Worm (Caenorhabditis elegans) whole organism, midembryonic: ENCODE measurements around the gene Y94H6A.12.

Experiments used
- T22C8.4 ChIP-seq: fragments of 200-800 bp; sonication (Bioruptor generic); IDR thresholded peaks from 2 replicates; pipeline ENCODE4 v1.3.6; 2022; ENCODE audit warnings: missing genetic modification characterization, missing compliant biosample characterization
- cog-1 ChIP-seq: sonication (generic microtip); optimal IDR thresholded peaks from 2 replicates; lab custom pipeline; 2016; ENCODE audit warnings: missing genetic modification characterization, missing compliant biosample characterization
- flt-1 ChIP-seq: fragments of 200-800 bp; sonication (Bioruptor generic); IDR thresholded peaks from 2 replicates; pipeline ENCODE4 v1.3.6; 2022; ENCODE audit warnings: missing genetic modification characterization, missing compliant biosample characterization
- klf-2 ChIP-seq: fragments of 200-800 bp; sonication (Bioruptor generic); conservative IDR thresholded peaks from 2 replicates; pipeline ENCODE4 v1.3.6; 2022; ENCODE audit warnings: missing genetic modification reagents, missing genetic modification characterization, missing compliant biosample characterization
- med-1 ChIP-seq: sonication (generic microtip); optimal IDR thresholded peaks from 2 replicates; lab custom pipeline; 2017; ENCODE audit warnings: missing genetic modification characterization, mild to moderate bottlenecking, missing compliant biosample characterization, antibody characterized with exemption, missing genetic modification reagents; ENCODE audit not compliant: insufficient read depth
- ref-1 ChIP-seq: fragments of 200-800 bp; sonication (Bioruptor generic); conservative IDR thresholded peaks from 2 replicates; pipeline ENCODE4 v1.3.6; 2022; ENCODE audit warnings: missing genetic modification reagents, missing genetic modification characterization, missing compliant biosample characterization
- tab-1 ChIP-seq: fragments of 200-800 bp; sonication (Bioruptor generic); IDR thresholded peaks from 2 replicates; pipeline ENCODE4 v1.3.6; 2022; ENCODE audit warnings: missing genetic modification characterization, missing compliant biosample characterization
- ztf-23 ChIP-seq: fragments of 200-800 bp; sonication (Bioruptor generic); IDR thresholded peaks from 2 replicates; pipeline ENCODE4 v1.3.6; 2022; ENCODE audit warnings: missing genetic modification reagents, missing genetic modification characterization, missing compliant biosample characterization
- ztf-29 ChIP-seq: fragments of 200-800 bp; sonication (Bioruptor generic); IDR thresholded peaks from 2 replicates; pipeline ENCODE4 v1.3.6; 2022; ENCODE audit warnings: missing genetic modification reagents, missing genetic modification characterization, missing compliant biosample characterization

Y94H6A.12 gene

ce11 chrIV:2712935-2713334 lies at the start of gene Y94H6A.12:
Y94H6A.12 (minus strand) TSS chrIV:2713035.
- no peak for TF ChIP-seq tab-1 (GFP tag; lab: Robert Waterston, UW)
- no peak for TF ChIP-seq ref-1 (GFP tag; lab: Robert Waterston, UW)
- no peak for TF ChIP-seq flt-1 (GFP tag; lab: Robert Waterston, UW)
- TF ChIP-seq klf-2: no peak
- no peak for TF ChIP-seq T22C8.4 (GFP tag; lab: Robert Waterston, UW)

DNA sequence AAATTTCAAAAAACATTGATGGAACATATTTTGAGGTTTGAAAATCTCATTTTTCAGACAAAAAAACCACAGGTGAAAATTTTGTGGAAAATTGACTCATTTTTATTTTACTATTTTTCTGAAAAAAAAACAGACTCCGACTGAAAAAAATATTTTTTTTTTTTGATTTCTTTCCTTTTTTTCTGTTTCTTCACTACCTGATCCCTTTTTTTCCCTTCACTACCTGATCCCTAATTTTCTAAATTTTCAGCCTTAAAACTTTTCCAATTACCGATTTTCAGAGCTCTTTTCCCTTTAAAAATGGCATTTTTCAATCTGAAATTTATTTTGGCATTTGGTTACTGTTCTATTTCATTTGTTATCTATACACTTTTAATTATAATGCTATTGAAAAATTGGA lies 49.5 kb upstream of the Y94H6A.12 start, which contains the start of gene Y54G2A.77:
Gene Y54G2A.77, plus strand, starts transcription at position 301 of the 400 bp plus-strand sequence.
- TF ChIP-seq med-1 (GFP tag; lab: Kevin White, UChicago) (no peak), tab-1 (GFP tag; lab: Robert Waterston, UW) (no peak), ref-1 (GFP tag; lab: Robert Waterston, UW) (no peak), ztf-29 (GFP tag; lab: Robert Waterston, UW) (no peak), flt-1 (GFP tag; lab: Robert Waterston, UW) (no peak), T22C8.4 (GFP tag; lab: Robert Waterston, UW) (no peak), klf-2 (no peak), cog-1 (tag; lab: Kevin White, UChicago) (no peak), ztf-23 (GFP tag; lab: Robert Waterston, UW) (no peak)

DNA sequence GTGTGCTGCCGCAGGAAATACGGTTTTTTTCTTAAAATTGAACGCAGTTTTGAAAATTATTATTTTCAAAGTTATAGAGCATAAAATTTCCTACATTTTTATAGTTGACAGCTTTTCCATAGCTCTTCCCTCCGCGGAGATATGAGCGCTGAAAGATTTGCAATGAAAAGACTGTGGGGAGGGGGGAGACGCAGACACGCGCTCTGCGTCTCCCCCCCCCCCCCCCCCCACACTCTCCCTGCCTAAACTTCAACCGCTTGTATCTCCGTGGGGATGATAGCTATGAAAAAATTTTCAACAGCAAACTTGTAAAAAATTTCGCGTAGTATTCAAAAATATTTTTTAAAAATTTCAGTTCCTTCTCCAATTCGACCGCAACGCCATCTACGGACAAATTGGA lies 48.6 kb upstream of the Y94H6A.12 start:
- TF ChIP-seq med-1 (GFP tag; lab: Kevin White, UChicago): no peak
- TF ChIP-seq ref-1 (GFP tag; lab: Robert Waterston, UW): no peak
- no peak for TF ChIP-seq T22C8.4 (GFP tag; lab: Robert Waterston, UW)
- TF ChIP-seq flt-1 (GFP tag; lab: Robert Waterston, UW): no peak

ce11 chrIV:2759163-2759562 lies 46.3 kb upstream of the Y94H6A.12 start, which contains the start of gene Y54G2A.38:
Y54G2A.38 (plus strand) TSS chrIV:2759463.
- TF ChIP-seq ztf-23 (GFP tag; lab: Robert Waterston, UW) (no peak), flt-1 (GFP tag; lab: Robert Waterston, UW) (no peak), tab-1 (GFP tag; lab: Robert Waterston, UW) (no peak), ztf-29 (GFP tag; lab: Robert Waterston, UW) (no peak), cog-1 (tag; lab: Kevin White, UChicago) (no peak), T22C8.4 (GFP tag; lab: Robert Waterston, UW) (no peak), klf-2 (no peak), ref-1 (GFP tag; lab: Robert Waterston, UW) (no peak), med-1 (GFP tag; lab: Kevin White, UChicago) (no peak)

DNA sequence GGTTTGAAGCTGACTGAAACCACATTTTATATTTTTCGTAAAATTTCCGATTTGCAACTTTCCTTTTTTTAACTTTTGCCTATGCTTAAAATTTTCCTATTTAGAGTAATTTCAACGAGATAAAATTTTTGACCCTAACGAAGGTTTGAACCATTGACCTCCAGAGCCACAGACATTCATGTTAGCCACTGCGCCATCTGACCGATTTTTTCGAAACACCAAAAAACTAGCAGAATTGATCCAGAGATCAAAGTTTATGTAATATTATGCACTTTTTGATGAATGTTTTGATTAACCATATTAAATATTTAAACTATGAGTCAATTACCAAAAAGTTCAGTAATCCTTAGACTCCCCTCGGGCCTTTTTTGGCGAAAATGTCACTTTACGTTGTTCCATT lies 45.2 kb upstream of the Y94H6A.12 start:
- TF ChIP-seq med-1 (GFP tag; lab: Kevin White, UChicago) (no peak), cog-1 (tag; lab: Kevin White, UChicago) (no peak), ztf-29 (GFP tag; lab: Robert Waterston, UW) (no peak), ref-1 (GFP tag; lab: Robert Waterston, UW) (no peak), flt-1 (GFP tag; lab: Robert Waterston, UW) (no peak), ztf-23 (GFP tag; lab: Robert Waterston, UW) (no peak), T22C8.4 (GFP tag; lab: Robert Waterston, UW) (no peak), klf-2 (no peak), tab-1 (GFP tag; lab: Robert Waterston, UW) (no peak)

DNA sequence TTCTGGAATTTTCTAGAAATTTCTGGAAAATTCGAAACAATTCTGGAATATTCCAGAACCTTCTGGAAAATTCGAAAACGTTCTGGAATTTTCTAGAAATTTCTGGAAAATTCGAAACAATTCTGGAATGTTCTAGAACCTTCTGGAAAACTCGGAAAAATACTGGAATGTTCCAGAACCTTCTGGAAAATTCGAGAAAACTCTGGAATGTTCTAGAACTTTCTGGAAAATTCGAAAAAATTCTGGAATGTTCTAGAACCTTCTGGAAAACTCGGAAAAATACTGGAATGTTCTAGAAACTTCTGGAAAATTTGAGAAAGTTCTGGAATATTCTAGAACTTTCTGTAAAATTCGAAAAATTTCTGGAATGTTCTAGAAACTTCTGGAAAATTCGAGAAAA lies 43.2 kb upstream of the Y94H6A.12 start:
- peak; percentile 71 for TF ChIP-seq flt-1 (GFP tag; lab: Robert Waterston, UW)

DNA sequence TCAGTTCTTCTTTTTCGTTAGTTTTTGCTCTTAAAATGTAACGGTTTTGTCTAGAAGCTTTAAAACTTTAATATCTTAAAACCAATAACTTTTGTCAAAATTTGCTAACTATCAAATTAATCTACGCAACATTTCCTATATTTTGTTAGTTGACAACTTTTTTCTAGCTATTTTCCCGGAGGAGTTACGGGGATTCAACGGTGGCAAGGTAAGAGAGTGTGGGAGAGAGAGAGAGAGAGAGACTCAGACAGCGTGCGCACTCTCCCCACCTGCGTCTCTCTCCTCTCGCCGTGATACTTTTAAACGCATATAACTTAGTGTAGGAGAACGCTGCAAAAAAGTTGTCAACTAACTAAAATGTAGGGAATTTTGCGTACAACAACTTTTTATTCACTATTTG lies 40.7 kb upstream of the Y94H6A.12 start:
- no peak for TF ChIP-seq cog-1 (tag; lab: Kevin White, UChicago)

DNA sequence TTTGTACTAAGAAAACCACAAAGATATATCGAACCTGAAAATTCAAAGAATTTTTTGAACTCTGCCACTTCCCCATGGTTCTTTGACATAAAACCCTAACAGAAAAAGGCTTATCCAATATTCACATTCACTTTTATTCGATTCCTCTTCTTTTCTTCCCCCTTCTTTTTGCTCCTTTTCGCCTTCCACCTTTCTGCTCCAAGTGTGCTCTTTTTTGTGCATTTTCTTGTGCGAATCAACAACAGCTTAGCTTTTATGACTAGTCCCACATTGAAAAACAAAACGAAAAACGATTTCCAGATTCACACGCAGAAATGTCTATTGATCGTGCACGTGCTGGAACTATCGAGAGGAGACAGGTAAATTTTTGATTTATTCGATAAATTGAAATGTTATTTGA lies 38.7 kb upstream of the Y94H6A.12 start, which contains the start of gene Y54G2A.41:
Gene Y54G2A.41, plus strand, starts transcription at position 301 of the 400 bp plus-strand sequence.
- TF ChIP-seq tab-1 (GFP tag; lab: Robert Waterston, UW) (no peak), med-1 (GFP tag; lab: Kevin White, UChicago) (no peak), ref-1 (GFP tag; lab: Robert Waterston, UW) (no peak), cog-1 (tag; lab: Kevin White, UChicago) (no peak), ztf-23 (GFP tag; lab: Robert Waterston, UW) (no peak), klf-2 (no peak), ztf-29 (GFP tag; lab: Robert Waterston, UW) (no peak), T22C8.4 (GFP tag; lab: Robert Waterston, UW) (no peak), flt-1 (GFP tag; lab: Robert Waterston, UW) (no peak)

- TF ChIP-seq flt-1 (GFP tag; lab: Robert Waterston, UW) (no peak), T22C8.4 (GFP tag; lab: Robert Waterston, UW) (no peak), med-1 (GFP tag; lab: Kevin White, UChicago) (no peak), ztf-29 (GFP tag; lab: Robert Waterston, UW) (no peak)
Measured at ce11 chrIV:2750607-2751006, 37.8 kb upstream of the Y94H6A.12 start.

DNA sequence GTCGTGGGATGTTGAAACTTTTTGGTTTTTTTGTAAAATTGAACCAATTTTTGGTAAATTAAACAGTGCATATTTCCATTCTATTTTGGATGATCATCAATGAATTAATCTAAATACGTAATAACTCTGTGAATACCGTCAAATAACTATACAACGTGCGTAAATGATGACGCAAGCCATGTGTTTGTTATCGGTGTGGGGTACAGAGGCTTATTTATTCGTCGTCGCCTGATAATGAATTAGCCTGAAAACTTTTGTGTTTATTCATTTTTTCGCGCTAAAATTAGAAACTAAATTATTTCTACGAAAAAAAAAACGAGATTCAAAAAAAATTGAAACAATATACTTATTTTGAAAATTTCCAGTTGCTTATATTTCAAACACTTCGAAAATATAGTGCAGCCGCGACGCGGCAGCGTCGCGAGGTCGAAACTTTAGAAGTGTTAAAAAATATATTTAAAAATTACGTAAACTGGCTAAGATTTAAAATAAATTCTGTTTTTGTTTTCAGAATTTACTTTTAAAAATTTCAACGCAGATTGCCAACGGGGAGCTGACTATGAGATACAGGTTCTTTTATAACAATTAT lies 36.1 kb upstream of the Y94H6A.12 start:
- no peak for TF ChIP-seq T22C8.4 (GFP tag; lab: Robert Waterston, UW)
- TF ChIP-seq cog-1 (tag; lab: Kevin White, UChicago): no peak
